Fruit fly (Drosophila melanogaster): Measurements from ENCODE around the gene CG32801.

CG32801 gene

dm6 chrX:1903077-1903476 lies at the start of gene CG32801:
Gene CG32801 (minus strand): TSS chrX:1903177.
- TF ChIP-seq CG8478 (optimal IDR thresholded peaks at IDR 0.05) (no peak), CTCF (optimal IDR thresholded peaks at IDR 0.05) (no peak)

dm6 chrX:1951391-1952066 lies 48.6 kb upstream of the CG32801 start:
- TF ChIP-seq CTCF (optimal IDR thresholded peaks at IDR 0.05) (no peak), CG8478 (optimal IDR thresholded peaks at IDR 0.05) (no peak)

DNA sequence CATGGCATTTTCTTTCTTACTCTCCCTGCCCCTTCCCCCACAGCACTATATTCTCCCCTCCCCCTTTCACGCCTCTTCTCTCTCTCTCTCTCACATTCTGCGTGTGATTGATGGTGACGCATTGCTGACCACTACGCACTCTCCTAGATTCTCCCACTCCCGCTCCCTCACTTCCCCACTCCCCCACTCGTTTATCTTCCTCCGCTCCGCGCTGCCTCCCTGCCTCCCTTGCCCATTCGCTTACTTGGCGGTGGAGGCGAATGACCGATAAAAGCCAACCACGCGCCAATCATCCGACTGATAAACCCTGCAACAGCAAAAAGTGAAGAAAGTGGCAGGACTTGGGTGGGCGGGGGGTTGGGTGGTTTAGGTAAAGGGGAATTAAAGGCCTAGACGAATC lies 47.3 kb upstream of the CG32801 start:
- TF ChIP-seq CG8478 (optimal IDR thresholded peaks at IDR 0.05) (no peak), CTCF (optimal IDR thresholded peaks at IDR 0.05) (no peak)

dm6 chrX:1949598-1949997 lies 46.6 kb upstream of the CG32801 start:
- TF ChIP-seq CTCF (optimal IDR thresholded peaks at IDR 0.05) (no peak), CG8478 (optimal IDR thresholded peaks at IDR 0.05) (no peak)

dm6 chrX:1948508-1949065 lies 45.6 kb upstream of the CG32801 start:
- no peak for TF ChIP-seq CG8478 (optimal IDR thresholded peaks at IDR 0.05)
- TF ChIP-seq CTCF (optimal IDR thresholded peaks at IDR 0.05) = no peak

DNA sequence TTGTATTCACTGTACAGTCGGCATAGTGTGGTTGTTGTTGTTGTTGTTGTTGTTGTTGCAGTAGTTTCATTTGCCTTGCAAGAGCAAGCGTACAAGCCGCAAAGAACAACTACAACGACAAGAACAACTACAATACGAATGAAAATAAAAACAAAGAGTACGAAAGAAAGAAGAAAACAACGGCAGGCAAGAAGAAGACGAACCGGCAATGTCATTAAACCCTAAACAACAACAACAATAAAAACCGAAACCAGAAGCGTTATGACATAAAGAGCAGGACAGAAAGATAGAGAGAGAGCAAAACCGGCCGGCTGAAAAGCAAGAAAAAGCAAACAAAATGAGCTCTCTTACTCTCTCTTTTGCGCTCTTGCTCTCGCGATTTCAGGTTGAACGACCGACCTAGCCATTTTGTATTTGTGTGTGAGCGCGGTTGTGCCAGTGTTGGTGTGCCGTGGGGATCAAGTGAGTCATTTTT lies 45.0 kb upstream of the CG32801 start:
- TF ChIP-seq CG8478 (optimal IDR thresholded peaks at IDR 0.05) = no peak
- no peak for TF ChIP-seq CTCF (optimal IDR thresholded peaks at IDR 0.05)

- no peak for TF ChIP-seq CG8478 (optimal IDR thresholded peaks at IDR 0.05)
- TF ChIP-seq CTCF (optimal IDR thresholded peaks at IDR 0.05) = no peak
Measured at dm6 chrX:1947178-1947872, 44.3 kb upstream of the CG32801 start.

dm6 chrX:1945241-1945640 lies 42.3 kb upstream of the CG32801 start:
- no peak for TF ChIP-seq CTCF (optimal IDR thresholded peaks at IDR 0.05)
- TF ChIP-seq CG8478 (optimal IDR thresholded peaks at IDR 0.05) = no peak

DNA sequence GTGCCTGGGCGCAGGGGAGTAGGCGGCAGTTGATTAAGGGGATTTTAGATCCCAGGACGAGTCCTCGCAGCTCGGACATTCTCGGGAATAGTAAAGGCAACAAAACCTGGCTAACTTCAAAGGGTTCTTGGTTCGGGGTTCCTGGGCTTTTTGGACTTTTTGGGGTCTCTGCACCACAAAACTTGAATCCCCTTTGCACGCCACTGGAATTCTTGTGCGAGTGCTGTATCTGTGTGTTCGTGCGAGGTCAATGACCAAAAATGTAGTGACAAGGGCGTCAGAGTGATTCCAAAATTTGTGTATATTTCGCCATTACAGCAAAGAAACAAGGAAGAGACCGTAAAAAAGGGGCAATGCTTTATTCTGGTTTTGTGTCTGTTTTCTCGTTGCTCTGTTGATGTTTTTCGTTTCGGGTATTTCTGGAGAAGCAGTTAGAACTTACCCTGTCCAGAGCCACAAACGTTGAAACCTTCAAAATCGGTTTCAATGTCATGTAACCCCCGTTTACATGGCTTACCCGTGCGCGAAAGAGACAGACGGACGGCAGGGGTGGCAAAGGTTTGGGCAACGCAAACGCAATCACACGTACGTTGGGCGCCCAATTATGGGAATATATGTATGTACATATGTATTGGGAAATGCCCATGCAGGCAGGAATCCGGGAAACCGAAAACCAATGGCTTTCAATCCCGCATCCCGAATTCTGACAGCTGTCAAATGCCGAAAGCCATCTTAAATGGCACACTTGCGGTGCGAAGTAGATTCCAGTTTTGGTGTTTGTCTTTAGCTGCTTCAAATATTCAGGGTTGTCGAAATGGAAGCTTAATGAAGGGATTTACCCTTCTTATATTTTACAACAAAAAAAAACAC lies 41.5 kb upstream of the CG32801 start:
- no peak for TF ChIP-seq CG8478 (optimal IDR thresholded peaks at IDR 0.05)
- TF ChIP-seq CTCF (optimal IDR thresholded peaks at IDR 0.05) = no peak

dm6 chrX:1943337-1944244 lies 40.6 kb upstream of the CG32801 start:
- no peak for TF ChIP-seq CTCF (optimal IDR thresholded peaks at IDR 0.05)
- no peak for TF ChIP-seq CG8478 (optimal IDR thresholded peaks at IDR 0.05)

- TF ChIP-seq CG8478 (optimal IDR thresholded peaks at IDR 0.05) = no peak
- TF ChIP-seq CTCF (optimal IDR thresholded peaks at IDR 0.05) = no peak
Measured at dm6 chrX:1941669-1942092, 38.7 kb upstream of the CG32801 start, which contains the start of gene Hr4. Gene Hr4 (plus strand): TSS chrX:1941940.

dm6 chrX:1940020-1940419 lies 37.0 kb upstream of the CG32801 start, which contains the start of the genes CG3857 and CG3587:
Gene CG3857 (minus strand): TSS chrX:1940040.
Gene CG3587 (plus strand): TSS chrX:1940307.
- TF ChIP-seq CG8478 (optimal IDR thresholded peaks at IDR 0.05) = no peak
- TF ChIP-seq CTCF (optimal IDR thresholded peaks at IDR 0.05) = peak in 1 of 2 experiments; percentile 38

- no peak for TF ChIP-seq CTCF (optimal IDR thresholded peaks at IDR 0.05)
- no peak for TF ChIP-seq CG8478 (optimal IDR thresholded peaks at IDR 0.05)
Measured at dm6 chrX:1927473-1928306, 24.7 kb upstream of the CG32801 start, which contains the start of gene CG11596. Gene CG11596 (plus strand): TSS chrX:1927683.
